Fruit fly (Drosophila melanogaster) whole organism: Measurements from ENCODE around the gene Cda5.

Experiments
- EcR ChIP-seq, 2 experiments: fragments of >200 bp; optimal IDR thresholded peaks; 2 replicates each; lab custom pipeline; 2017; ENCODE audit warnings: missing biosample characterization in 2 of 2, missing genetic modification characterization in 2 of 2, missing genetic modification reagents in 2 of 2
- pan ChIP-seq: fragments of >200 bp; optimal IDR thresholded peaks from 2 replicates; lab custom pipeline; 2017
- psq ChIP-seq: fragments of >200 bp; optimal IDR thresholded peaks from 2 replicates; lab custom pipeline; 2017

dm6 chr2L:114429-114828, 49.2 kb upstream of the Cda5 start, which contains the start of gene ND-15:
- TF ChIP-seq pan (lab: Kevin White, UChicago): no peak
- no peak for TF ChIP-seq EcR (GFP tag; optimal IDR thresholded peaks at IDR 0.05; lab: Kevin White, UChicago)
- no peak for TF ChIP-seq psq
